Fruit fly (Drosophila melanogaster) whole organism: ENCODE results near the gene CG14712.
A peak's percentile ranks its signal among the peaks of the same experiment; 100 is the strongest.

Experiments
- CG8478 ChIP-seq: fragments of >200 bp; optimal IDR thresholded peaks from 2 replicates; lab custom pipeline; 2018; ENCODE audit warnings: inconsistent platforms
- Dll ChIP-seq: fragments of >200 bp; optimal IDR thresholded peaks from 2 replicates; lab custom pipeline; 2017
- EcR ChIP-seq, 2 experiments: fragments of >200 bp; optimal IDR thresholded peaks; 2 replicates each; lab custom pipeline; 2017; ENCODE audit warnings: missing biosample characterization in 2 of 2, missing genetic modification characterization in 2 of 2, missing genetic modification reagents in 2 of 2
- pan ChIP-seq: fragments of >200 bp; optimal IDR thresholded peaks from 2 replicates; lab custom pipeline; 2017
- psq ChIP-seq: fragments of >200 bp; optimal IDR thresholded peaks from 2 replicates; lab custom pipeline; 2017
- usp ChIP-seq: fragments of >200 bp; optimal IDR thresholded peaks from 2 replicates; lab custom pipeline; 2017; ENCODE audit warnings: missing biosample characterization, missing genetic modification characterization, mixed read lengths

Gene CG14712

DNA sequence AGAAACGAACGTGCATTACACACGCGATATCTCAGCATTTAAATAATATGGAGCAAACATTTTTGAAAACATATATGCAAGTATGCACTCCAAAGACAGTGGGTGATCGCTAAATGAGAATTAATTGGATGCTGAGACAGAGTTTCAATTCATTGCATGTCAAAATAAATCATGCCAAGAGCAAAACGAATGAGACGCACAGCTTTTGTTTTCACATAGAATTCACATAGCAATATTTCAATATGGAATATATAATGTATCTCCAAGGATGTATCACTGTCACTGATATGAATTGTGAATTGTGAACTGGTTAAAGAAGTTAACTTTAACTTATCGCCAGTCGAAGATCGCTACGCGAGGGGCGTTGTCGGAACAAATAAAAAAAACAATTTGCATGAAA, 14.1 kb upstream of the CG14712 start:
- no peak for TF ChIP-seq usp (GFP tag; lab: Kevin White, UChicago)
- no peak for TF ChIP-seq EcR (GFP tag; optimal IDR thresholded peaks at IDR 0.05; lab: Kevin White, UChicago)
- no peak for TF ChIP-seq Dll (lab: Kevin White, UChicago)
- TF ChIP-seq CG8478 (lab: Kevin White, UChicago): no peak
- no peak for TF ChIP-seq pan (lab: Kevin White, UChicago)
- TF ChIP-seq psq (lab: Kevin White, UChicago): no peak

DNA sequence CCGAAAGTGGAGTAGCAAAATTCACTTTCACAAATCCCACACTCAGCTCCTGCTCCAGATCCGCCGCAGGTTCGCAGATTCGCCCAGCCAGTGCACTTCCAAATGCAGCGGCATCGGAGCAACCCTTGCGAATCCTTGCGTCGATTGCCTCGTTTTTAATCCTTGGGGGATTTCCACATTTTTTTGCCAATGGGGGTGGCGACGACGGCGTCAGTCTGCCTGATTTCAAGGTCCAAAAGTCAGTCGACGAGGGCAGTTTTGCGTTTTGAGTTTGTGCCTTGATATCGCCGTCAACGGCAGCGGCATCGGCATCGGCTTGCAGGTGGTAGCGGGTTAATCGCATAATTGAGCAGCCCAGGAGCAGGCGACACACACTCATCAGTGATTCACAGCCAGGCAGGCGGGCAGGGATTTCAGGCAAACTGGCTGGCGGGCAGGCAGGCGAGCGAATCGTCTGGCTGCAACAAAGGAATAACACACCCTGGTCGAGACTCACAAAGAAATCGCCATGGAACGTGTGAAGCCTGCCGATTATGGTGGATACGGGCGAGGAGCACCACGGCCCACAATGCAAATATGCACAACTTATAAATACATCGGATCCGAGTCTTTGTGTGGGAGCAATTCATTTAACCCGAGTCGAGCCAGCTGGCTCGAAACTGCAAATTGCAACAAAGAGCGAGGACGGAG, 13.0 kb upstream of the CG14712 start:
- TF ChIP-seq Dll (lab: Kevin White, UChicago): no peak
- TF ChIP-seq usp (GFP tag; lab: Kevin White, UChicago): no peak
- no peak for TF ChIP-seq pan (lab: Kevin White, UChicago)
- TF ChIP-seq psq (lab: Kevin White, UChicago): no peak
- TF ChIP-seq EcR (GFP tag; optimal IDR thresholded peaks at IDR 0.05; lab: Kevin White, UChicago): no peak
- TF ChIP-seq CG8478 (lab: Kevin White, UChicago): no peak

DNA sequence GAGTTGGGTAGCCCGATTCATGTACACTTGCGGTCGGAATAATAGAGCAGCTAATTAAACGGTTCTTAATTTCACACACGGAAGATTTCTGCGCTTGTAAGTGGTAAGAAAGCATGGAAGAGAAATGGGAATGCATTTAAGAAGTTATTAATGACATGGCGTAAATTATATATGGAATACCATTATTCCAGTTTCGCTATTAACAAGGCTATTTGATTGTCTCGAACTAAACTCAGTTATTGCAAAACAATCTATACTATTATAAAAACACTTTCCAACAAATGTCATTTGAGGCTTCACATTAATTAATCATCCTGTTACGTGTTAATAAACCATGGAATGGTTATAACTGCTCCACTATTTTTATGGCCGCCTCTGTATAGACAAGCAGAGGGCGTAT, 12.3 kb upstream of the CG14712 start:
- no peak for TF ChIP-seq psq (lab: Kevin White, UChicago)

DNA sequence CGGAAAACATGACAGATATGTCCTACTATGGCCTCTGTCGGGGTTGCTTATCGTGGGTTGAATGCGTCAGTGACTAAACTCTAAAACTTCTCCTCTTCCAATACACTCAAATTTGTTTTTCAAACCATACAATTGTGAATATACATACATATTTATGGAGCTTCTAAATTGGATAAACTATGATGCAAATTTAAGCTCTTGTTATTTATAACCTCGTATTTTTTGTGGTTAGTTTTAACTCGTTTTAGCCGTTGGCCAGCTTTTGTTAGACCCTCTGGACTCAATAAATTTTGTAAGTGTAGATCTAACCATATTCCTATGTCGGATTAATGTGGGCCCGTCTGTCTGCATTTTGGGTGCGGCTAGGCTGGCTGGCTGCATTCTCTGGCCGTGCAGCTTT, 11.2 kb upstream of the CG14712 start:
- no peak for TF ChIP-seq psq (lab: Kevin White, UChicago)
- TF ChIP-seq Dll (lab: Kevin White, UChicago): no peak
- TF ChIP-seq CG8478 (lab: Kevin White, UChicago): no peak
- TF ChIP-seq EcR (GFP tag; optimal IDR thresholded peaks at IDR 0.05; lab: Kevin White, UChicago): no peak
- no peak for TF ChIP-seq usp (GFP tag; lab: Kevin White, UChicago)
- no peak for TF ChIP-seq pan (lab: Kevin White, UChicago)

DNA sequence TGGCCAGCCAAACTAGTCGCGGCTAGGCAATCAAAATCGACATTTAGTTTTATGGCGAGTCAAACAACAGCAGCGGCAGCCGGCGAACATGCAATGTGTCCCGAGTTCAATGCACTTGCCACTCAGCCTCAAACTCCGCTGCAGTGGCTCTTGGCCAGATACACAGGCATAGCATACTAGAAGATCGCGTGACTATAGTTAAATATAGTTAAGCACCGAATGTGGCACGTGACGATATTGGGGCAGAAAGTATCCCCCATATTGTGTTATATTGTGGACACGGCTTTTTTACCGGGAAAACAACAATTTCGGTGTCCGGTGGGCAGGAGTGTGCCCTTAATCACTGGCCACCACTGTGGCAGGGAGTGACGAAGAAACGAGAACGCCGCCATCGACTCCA, 10.7 kb upstream of the CG14712 start:
- TF ChIP-seq Dll (lab: Kevin White, UChicago) (no peak), CG8478 (lab: Kevin White, UChicago) (no peak), EcR (GFP tag; optimal IDR thresholded peaks at IDR 0.05; lab: Kevin White, UChicago) (peak in 1 of 2 experiments; percentile 70)

DNA sequence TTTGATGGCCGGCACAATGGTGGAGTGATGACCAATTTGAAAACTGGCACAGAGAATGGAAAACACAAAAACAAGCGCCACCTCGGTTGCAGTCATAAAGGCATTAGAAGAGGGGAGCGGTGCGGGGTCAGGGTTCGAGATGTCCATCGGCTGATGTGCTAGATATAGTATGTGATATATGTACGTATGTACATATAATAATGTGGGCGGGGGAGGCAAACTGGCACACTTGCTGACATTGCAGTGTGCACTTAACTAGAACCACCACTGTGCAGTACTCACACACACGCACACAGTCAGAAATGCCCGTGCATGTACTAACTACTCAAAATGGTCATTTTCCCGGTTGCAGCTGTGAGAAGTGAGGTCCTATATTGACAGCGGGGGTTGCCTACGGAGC, 9.7 kb upstream of the CG14712 start:
- no peak for TF ChIP-seq psq (lab: Kevin White, UChicago)
- no peak for TF ChIP-seq Dll (lab: Kevin White, UChicago)
- TF ChIP-seq usp (GFP tag; lab: Kevin White, UChicago): no peak
- TF ChIP-seq CG8478 (lab: Kevin White, UChicago): no peak
- no peak for TF ChIP-seq EcR (GFP tag; optimal IDR thresholded peaks at IDR 0.05; lab: Kevin White, UChicago)
- TF ChIP-seq pan (lab: Kevin White, UChicago): no peak

DNA sequence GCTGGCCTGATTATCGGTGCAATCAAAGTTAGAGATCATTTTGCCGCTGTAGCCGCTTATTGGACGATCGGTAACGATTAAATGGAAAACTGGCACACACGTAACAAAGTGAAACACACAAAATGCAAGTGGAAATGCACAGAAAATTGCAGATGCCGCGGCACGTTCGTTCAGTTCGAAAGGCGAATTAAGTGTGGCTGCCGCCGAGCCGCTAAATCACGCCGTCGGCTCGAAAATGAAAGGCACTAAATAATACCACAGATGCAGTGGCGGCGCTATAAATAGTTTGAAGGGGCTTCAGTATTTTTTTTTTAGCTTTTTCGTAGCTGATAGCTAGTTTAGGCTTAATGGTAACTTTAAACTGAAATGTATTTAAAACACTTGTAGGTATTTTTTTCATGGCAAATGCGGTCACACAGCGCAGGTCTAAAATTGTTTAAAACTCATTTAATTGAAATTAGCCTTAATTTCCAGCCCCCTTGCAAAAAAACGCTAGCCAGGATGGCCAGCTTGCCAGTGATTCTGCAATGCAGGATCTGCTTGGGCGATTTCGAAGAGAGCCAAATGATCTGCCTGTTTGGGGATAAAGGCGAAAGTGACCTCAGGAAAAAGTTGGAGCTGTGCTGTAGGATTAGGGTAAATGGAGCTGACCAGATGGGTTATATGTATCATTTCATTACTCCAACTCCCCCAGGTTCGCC, 8.7 kb upstream of the CG14712 start, which contains the start of the genes Jupiter and CG14710:
TSS of gene Jupiter (minus strand) at position 198 of the 701 bp plus-strand sequence.
TSS of gene CG14710 (plus strand) at position 382 of the 701 bp plus-strand sequence.
- TF ChIP-seq psq (lab: Kevin White, UChicago) (no peak), EcR (GFP tag; optimal IDR thresholded peaks at IDR 0.05; lab: Kevin White, UChicago) (no peak), usp (GFP tag; lab: Kevin White, UChicago) (no peak), CG8478 (lab: Kevin White, UChicago) (no peak)

DNA sequence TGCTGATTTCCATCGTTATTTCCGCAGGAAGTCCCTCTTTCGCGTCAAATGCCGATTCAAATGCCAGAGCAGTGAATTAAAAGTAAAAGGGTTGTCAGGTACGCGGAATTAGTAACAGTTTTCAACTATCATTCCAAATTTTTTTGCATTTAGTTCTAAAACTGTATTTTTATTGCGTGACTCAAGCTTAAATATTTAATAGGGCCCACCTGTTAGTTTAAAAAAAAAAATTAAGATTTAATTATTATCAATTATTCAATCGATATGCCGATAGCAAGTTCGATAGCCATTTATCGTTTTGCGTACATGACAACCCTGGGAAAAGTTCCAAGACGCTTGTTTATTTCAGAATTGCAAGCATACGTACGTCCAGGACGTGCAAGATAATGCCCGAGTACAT, 5.5 kb upstream of the CG14712 start, which contains the start of gene CG14711:
TSS of gene CG14711 (plus strand) at position 315 of the 400 bp plus-strand sequence.
- TF ChIP-seq Dll (lab: Kevin White, UChicago) (no peak), EcR (GFP tag; optimal IDR thresholded peaks at IDR 0.05; lab: Kevin White, UChicago) (no peak), CG8478 (lab: Kevin White, UChicago) (no peak), usp (GFP tag; lab: Kevin White, UChicago) (no peak), psq (lab: Kevin White, UChicago) (no peak), pan (lab: Kevin White, UChicago) (no peak)

DNA sequence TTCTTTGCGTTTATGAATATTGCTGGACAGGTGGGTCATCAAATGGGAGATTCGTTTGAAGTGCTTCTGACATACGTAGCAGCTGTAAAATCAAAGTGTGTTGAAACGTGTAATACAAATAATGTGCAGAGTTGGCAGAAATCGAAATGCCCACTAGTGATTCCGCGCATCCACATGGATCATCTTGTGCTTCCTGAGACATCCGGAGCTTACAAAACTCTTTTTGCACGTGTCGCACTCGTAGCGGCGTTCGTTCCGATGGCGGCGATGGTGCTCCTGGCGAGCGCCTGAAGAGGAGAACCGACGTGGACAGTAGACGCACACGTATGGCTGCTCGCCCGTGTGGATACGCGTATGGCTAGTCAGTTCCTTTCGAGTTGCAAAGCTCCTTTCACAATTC, 3.0 kb upstream of the CG14712 start, which contains the start of gene Zaf1:
TSS of gene Zaf1 (minus strand) at position 101 of the 400 bp plus-strand sequence.
- TF ChIP-seq psq (lab: Kevin White, UChicago) (no peak), EcR (GFP tag; optimal IDR thresholded peaks at IDR 0.05; lab: Kevin White, UChicago) (no peak)

DNA sequence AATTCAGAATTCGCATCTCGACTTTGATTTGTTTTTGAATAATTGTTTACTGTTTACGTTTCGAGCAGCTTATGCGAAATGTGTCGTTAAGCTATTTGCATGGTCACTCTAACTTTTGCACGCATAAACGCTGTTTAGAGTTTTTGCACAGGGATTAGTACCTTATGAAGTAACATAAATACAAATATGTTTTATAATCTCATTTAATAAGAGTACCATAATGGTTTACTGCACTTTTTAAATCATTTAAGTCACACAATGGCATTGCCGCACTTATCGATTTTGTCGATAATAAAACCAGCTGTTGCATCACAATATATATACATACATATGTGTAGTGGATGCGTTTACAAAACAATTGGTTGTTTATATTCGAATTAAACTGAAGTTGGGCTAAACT, 2.0 kb upstream of the CG14712 start, which contains the start of the genes CG6813 and CG18764:
TSS of gene CG6813 (minus strand) at position 68 of the 400 bp plus-strand sequence.
TSS of gene CG18764 (plus strand) at position 319 of the 400 bp plus-strand sequence.
- TF ChIP-seq psq (lab: Kevin White, UChicago): no peak
- no peak for TF ChIP-seq Dll (lab: Kevin White, UChicago)
- no peak for TF ChIP-seq usp (GFP tag; lab: Kevin White, UChicago)
- TF ChIP-seq CG8478 (lab: Kevin White, UChicago): no peak
- TF ChIP-seq pan (lab: Kevin White, UChicago): no peak
- no peak for TF ChIP-seq EcR (GFP tag; optimal IDR thresholded peaks at IDR 0.05; lab: Kevin White, UChicago)

DNA sequence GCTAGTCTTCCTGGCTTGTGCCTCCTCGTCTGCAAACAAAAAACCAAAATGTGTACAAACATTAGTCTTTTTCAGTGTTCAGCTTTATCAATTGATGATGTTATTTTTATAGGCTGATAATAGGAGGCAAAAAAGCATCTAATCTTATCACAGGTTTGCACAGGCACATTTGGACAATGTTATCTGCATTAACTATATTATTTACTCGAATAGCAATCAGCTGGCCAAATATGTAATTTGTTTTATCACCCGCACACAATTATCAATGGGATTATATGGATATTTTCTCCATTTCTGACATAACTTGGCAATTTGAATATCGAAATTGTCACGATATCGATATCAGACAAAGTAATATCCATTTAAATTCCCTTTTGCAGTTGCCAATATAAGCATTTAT, 9.0 kb downstream of the CG14712 start:
- TF ChIP-seq Dll (lab: Kevin White, UChicago) (no peak), CG8478 (lab: Kevin White, UChicago) (no peak), EcR (GFP tag; optimal IDR thresholded peaks at IDR 0.05; lab: Kevin White, UChicago) (no peak), psq (lab: Kevin White, UChicago) (no peak), usp (GFP tag; lab: Kevin White, UChicago) (no peak), pan (lab: Kevin White, UChicago) (no peak)
